Fruit fly (Drosophila melanogaster) whole organism, embryonic: ENCODE measurements around the gene Nep2.

ENCODE experiments used
- Asciz ChIP-seq: fragments of 200-800 bp; sonication (Bioruptor generic); optimal IDR thresholded peaks from 2 replicates; lab custom pipeline; 2017; ENCODE audit warnings: missing biosample characterization, mild to moderate bottlenecking, missing genetic modification characterization, missing genetic modification reagents
- BtbVII ChIP-seq: fragments of 200-800 bp; sonication (Bioruptor generic); optimal IDR thresholded peaks from 3 replicates; lab custom pipeline; 2017; ENCODE audit warnings: missing biosample characterization, mild to moderate bottlenecking, missing genetic modification characterization
- CG10209 ChIP-seq: fragments of 200-800 bp; sonication (Bioruptor generic); optimal IDR thresholded peaks from 3 replicates; lab custom pipeline; 2017; ENCODE audit warnings: missing biosample characterization, mild to moderate bottlenecking, missing genetic modification characterization, missing genetic modification reagents
- CG1024 ChIP-seq: fragments of 200-800 bp; sonication (Bioruptor generic); IDR thresholded peaks from 2 replicates; pipeline ENCODE4 v1.3.6; 2022; ENCODE audit warnings: missing biosample characterization, missing genetic modification characterization
- CG10267 ChIP-seq: fragments of 200-800 bp; sonication (Bioruptor generic); optimal IDR thresholded peaks from 2 replicates; lab custom pipeline; 2018; ENCODE audit warnings: missing biosample characterization, mild to moderate bottlenecking, missing genetic modification characterization, moderate library complexity
- CG10431 ChIP-seq: fragments of 200-800 bp; sonication (Bioruptor generic); optimal IDR thresholded peaks from 3 replicates; lab custom pipeline; 2018; ENCODE audit warnings: missing biosample characterization, mild to moderate bottlenecking, missing genetic modification characterization
- CG10979 ChIP-seq: fragments of 200-800 bp; sonication (Bioruptor generic); optimal IDR thresholded peaks from 2 replicates; lab custom pipeline; 2018; ENCODE audit warnings: missing biosample characterization, mild to moderate bottlenecking, missing genetic modification characterization, moderate library complexity
- CG11695 ChIP-seq: fragments of 200-800 bp; sonication (Bioruptor generic); IDR thresholded peaks from 3 replicates; pipeline ENCODE4 v1.3.6; 2022; ENCODE audit warnings: missing biosample characterization, missing genetic modification characterization
- CG13287 ChIP-seq: fragments of 200-800 bp; sonication (Bioruptor generic); IDR thresholded peaks from 2 replicates; pipeline ENCODE4 v1.3.6; 2022; ENCODE audit warnings: missing biosample characterization, missing genetic modification characterization; ENCODE audit not compliant: partially characterized antibody
- CG13775 ChIP-seq: fragments of 200-800 bp; sonication (Bioruptor generic); optimal IDR thresholded peaks from 3 replicates; lab custom pipeline; 2017; ENCODE audit warnings: missing biosample characterization, mild to moderate bottlenecking, missing genetic modification characterization
- CG14860 ChIP-seq: fragments of 200-800 bp; sonication (Bioruptor generic); IDR thresholded peaks from 3 replicates; pipeline ENCODE4 v1.3.6; 2022; ENCODE audit warnings: missing biosample characterization, missing genetic modification characterization; ENCODE audit not compliant: partially characterized antibody
- CG1529 ChIP-seq: fragments of 200-800 bp; sonication (Bioruptor generic); optimal IDR thresholded peaks from 3 replicates; lab custom pipeline; 2018; ENCODE audit warnings: missing biosample characterization, missing genetic modification characterization
- CG17359 ChIP-seq: fragments of 200-800 bp; sonication (Bioruptor generic); optimal IDR thresholded peaks from 3 replicates; lab custom pipeline; 2018; ENCODE audit warnings: missing biosample characterization, mild to moderate bottlenecking, missing genetic modification characterization, moderate library complexity
- CG18619 ChIP-seq: fragments of 200-800 bp; sonication (Bioruptor generic); optimal IDR thresholded peaks from 3 replicates; lab custom pipeline; 2017; ENCODE audit warnings: missing biosample characterization, mild to moderate bottlenecking, missing genetic modification characterization
- CG2678 ChIP-seq: fragments of 200-800 bp; sonication (Bioruptor generic); optimal IDR thresholded peaks from 3 replicates; lab custom pipeline; 2019; ENCODE audit warnings: missing biosample characterization, mild to moderate bottlenecking, missing genetic modification characterization, moderate library complexity
- CG30431 ChIP-seq: fragments of 200-800 bp; sonication (Bioruptor generic); optimal IDR thresholded peaks from 2 replicates; lab custom pipeline; 2017; ENCODE audit warnings: missing biosample characterization, missing genetic modification characterization
- CG3065 ChIP-seq: fragments of 200-800 bp; sonication (Bioruptor generic); optimal IDR thresholded peaks from 2 replicates; lab custom pipeline; 2016; ENCODE audit warnings: missing biosample characterization, missing genetic modification characterization
- CG3995 ChIP-seq: fragments of 200-800 bp; sonication (Bioruptor generic); optimal IDR thresholded peaks from 3 replicates; lab custom pipeline; 2016; ENCODE audit warnings: missing biosample characterization, missing genetic modification characterization
- CG4820 ChIP-seq: fragments of 200-800 bp; sonication (Bioruptor generic); optimal IDR thresholded peaks from 3 replicates; lab custom pipeline; 2016; ENCODE audit warnings: missing biosample characterization, missing genetic modification characterization
- D19B ChIP-seq: fragments of 200-800 bp; sonication (Bioruptor generic); optimal IDR thresholded peaks from 2 replicates; lab custom pipeline; 2017; ENCODE audit warnings: missing biosample characterization, mild to moderate bottlenecking, missing genetic modification characterization
- HLH4C ChIP-seq: fragments of 200-800 bp; sonication (Bioruptor generic); IDR thresholded peaks from 3 replicates; pipeline ENCODE4 v1.3.6; 2022; ENCODE audit warnings: missing biosample characterization, missing genetic modification characterization; ENCODE audit not compliant: partially characterized antibody
- Rx ChIP-seq: fragments of 200-800 bp; sonication (Bioruptor generic); IDR thresholded peaks from 2 replicates; pipeline ENCODE4 v1.3.6; 2022; ENCODE audit warnings: missing biosample characterization, missing genetic modification characterization
- Sox100B ChIP-seq: fragments of 200-800 bp; sonication (Bioruptor generic); optimal IDR thresholded peaks from 3 replicates; lab custom pipeline; 2018; ENCODE audit warnings: missing biosample characterization, mild to moderate bottlenecking, missing genetic modification characterization
- Trl ChIP-seq, 3 experiments: fragments of >200 bp in 2 of 3; fragments of 200-800 bp in 1 of 3; sonication (Bioruptor generic) in 1 of 3; optimal IDR thresholded peaks; 2 replicates in 1 of 3; 3 replicates in 2 of 3; lab custom pipeline; 2016 to 2017; ENCODE audit warnings: missing biosample characterization in 1 of 3, missing genetic modification characterization in 1 of 3
- ac ChIP-seq: fragments of 200-800 bp; sonication (Bioruptor generic); optimal IDR thresholded peaks from 3 replicates; lab custom pipeline; 2017; ENCODE audit warnings: missing biosample characterization, mild to moderate bottlenecking, missing genetic modification characterization
- ase ChIP-seq: fragments of 200-800 bp; sonication (Bioruptor generic); IDR thresholded peaks from 3 replicates; pipeline ENCODE4 v1.3.6; 2022; ENCODE audit warnings: missing biosample characterization, missing genetic modification characterization
- ash1 ChIP-seq: fragments of 200-800 bp; sonication (Bioruptor generic); optimal IDR thresholded peaks from 2 replicates; lab custom pipeline; 2018; ENCODE audit warnings: missing biosample characterization, mild to moderate bottlenecking, missing genetic modification characterization
- az2 ChIP-seq: fragments of 200-800 bp; sonication (Bioruptor generic); optimal IDR thresholded peaks from 3 replicates; lab custom pipeline; 2016; ENCODE audit warnings: missing biosample characterization, missing genetic modification characterization
- bcd ChIP-seq: fragments of 200-800 bp; sonication (Bioruptor generic); optimal IDR thresholded peaks from 2 replicates; lab custom pipeline; 2017; ENCODE audit warnings: missing biosample characterization, mild to moderate bottlenecking, missing genetic modification characterization
- cato ChIP-seq: fragments of 200-800 bp; sonication (Bioruptor generic); optimal IDR thresholded peaks from 2 replicates; lab custom pipeline; 2016; ENCODE audit warnings: missing biosample characterization, missing genetic modification characterization, borderline replicate concordance
- crp ChIP-seq, 2 experiments: fragments of 200-800 bp; sonication (Bioruptor generic); optimal IDR thresholded peaks; 2 replicates in 1 of 2; 3 replicates in 1 of 2; lab custom pipeline; 2017; ENCODE audit warnings: missing biosample characterization in 2 of 2, missing genetic modification characterization in 2 of 2, mild to moderate bottlenecking in 1 of 2, moderate library complexity in 1 of 2
- dmrt99B ChIP-seq: fragments of 200-800 bp; sonication (Bioruptor generic); optimal IDR thresholded peaks from 2 replicates; lab custom pipeline; 2018; ENCODE audit warnings: missing biosample characterization, mild to moderate bottlenecking, missing genetic modification characterization, moderate library complexity
- dpn ChIP-seq, 2 experiments: fragments of 200-800 bp; sonication (Bioruptor generic); optimal IDR thresholded peaks; 3 replicates each; lab custom pipeline; 2016; ENCODE audit warnings: missing biosample characterization in 2 of 2, missing genetic modification characterization in 2 of 2
- fd96Cb ChIP-seq: fragments of 200-800 bp; sonication (Bioruptor generic); optimal IDR thresholded peaks from 2 replicates; lab custom pipeline; 2018; ENCODE audit warnings: missing biosample characterization, mild to moderate bottlenecking, missing genetic modification characterization, moderate library complexity
- grau ChIP-seq: fragments of 200-800 bp; optimal IDR thresholded peaks from 3 replicates; lab custom pipeline; 2019; ENCODE audit warnings: missing biosample characterization, mild to moderate bottlenecking, missing genetic modification characterization, moderate library complexity
- ham ChIP-seq: fragments of 200-800 bp; sonication (Bioruptor generic); IDR thresholded peaks from 2 replicates; pipeline ENCODE4 v1.3.6; 2022; ENCODE audit warnings: missing biosample characterization, missing genetic modification characterization
- inv ChIP-seq: fragments of 200-800 bp; sonication (Bioruptor generic); IDR thresholded peaks from 2 replicates; pipeline ENCODE4 v1.3.6; 2022; ENCODE audit warnings: missing biosample characterization, missing genetic modification characterization; ENCODE audit not compliant: partially characterized antibody
- klu ChIP-seq: fragments of 200-800 bp; sonication (Bioruptor generic); IDR thresholded peaks from 2 replicates; pipeline ENCODE4 v1.3.6; 2022; ENCODE audit warnings: missing biosample characterization, missing genetic modification characterization
- nerfin-2 ChIP-seq: fragments of 200-800 bp; sonication (Bioruptor generic); IDR thresholded peaks from 2 replicates; pipeline ENCODE4 v1.3.6; 2022; ENCODE audit warnings: missing biosample characterization, missing genetic modification characterization; ENCODE audit not compliant: partially characterized antibody
- nmo ChIP-seq: fragments of 200-800 bp; sonication (Bioruptor generic); optimal IDR thresholded peaks from 2 replicates; lab custom pipeline; 2018; ENCODE audit warnings: missing biosample characterization, mild to moderate bottlenecking, missing genetic modification characterization, moderate library complexity
- odd ChIP-seq: fragments of 200-800 bp; sonication (Bioruptor generic); optimal IDR thresholded peaks from 2 replicates; lab custom pipeline; 2017; ENCODE audit warnings: missing biosample characterization, mild to moderate bottlenecking, missing genetic modification characterization
- phol ChIP-seq: fragments of 200-800 bp; sonication (Bioruptor generic); optimal IDR thresholded peaks from 3 replicates; lab custom pipeline; 2018; ENCODE audit warnings: missing biosample characterization, mild to moderate bottlenecking, missing genetic modification characterization, moderate library complexity
- pum ChIP-seq: fragments of 200-800 bp; sonication (Bioruptor generic); optimal IDR thresholded peaks from 2 replicates; lab custom pipeline; 2016; ENCODE audit warnings: missing biosample characterization, missing genetic modification characterization
- stwl ChIP-seq: fragments of 200-800 bp; sonication (Bioruptor generic); optimal IDR thresholded peaks from 3 replicates; lab custom pipeline; 2018; ENCODE audit warnings: missing biosample characterization, mild to moderate bottlenecking, missing genetic modification characterization, moderate library complexity
- tin ChIP-seq: fragments of 200-800 bp; sonication (Bioruptor generic); optimal IDR thresholded peaks from 3 replicates; lab custom pipeline; 2016; ENCODE audit warnings: missing biosample characterization, missing genetic modification characterization
- unpg ChIP-seq: fragments of 200-800 bp; sonication (Bioruptor generic); optimal IDR thresholded peaks from 3 replicates; lab custom pipeline; 2018; ENCODE audit warnings: missing biosample characterization, mild to moderate bottlenecking, missing genetic modification characterization, moderate library complexity
- zfh1 ChIP-seq: fragments of 200-800 bp; sonication (Bioruptor generic); IDR thresholded peaks from 3 replicates; pipeline ENCODE4 v1.3.6; 2022; ENCODE audit warnings: missing biosample characterization, missing genetic modification characterization

Nep2 gene

DNA sequence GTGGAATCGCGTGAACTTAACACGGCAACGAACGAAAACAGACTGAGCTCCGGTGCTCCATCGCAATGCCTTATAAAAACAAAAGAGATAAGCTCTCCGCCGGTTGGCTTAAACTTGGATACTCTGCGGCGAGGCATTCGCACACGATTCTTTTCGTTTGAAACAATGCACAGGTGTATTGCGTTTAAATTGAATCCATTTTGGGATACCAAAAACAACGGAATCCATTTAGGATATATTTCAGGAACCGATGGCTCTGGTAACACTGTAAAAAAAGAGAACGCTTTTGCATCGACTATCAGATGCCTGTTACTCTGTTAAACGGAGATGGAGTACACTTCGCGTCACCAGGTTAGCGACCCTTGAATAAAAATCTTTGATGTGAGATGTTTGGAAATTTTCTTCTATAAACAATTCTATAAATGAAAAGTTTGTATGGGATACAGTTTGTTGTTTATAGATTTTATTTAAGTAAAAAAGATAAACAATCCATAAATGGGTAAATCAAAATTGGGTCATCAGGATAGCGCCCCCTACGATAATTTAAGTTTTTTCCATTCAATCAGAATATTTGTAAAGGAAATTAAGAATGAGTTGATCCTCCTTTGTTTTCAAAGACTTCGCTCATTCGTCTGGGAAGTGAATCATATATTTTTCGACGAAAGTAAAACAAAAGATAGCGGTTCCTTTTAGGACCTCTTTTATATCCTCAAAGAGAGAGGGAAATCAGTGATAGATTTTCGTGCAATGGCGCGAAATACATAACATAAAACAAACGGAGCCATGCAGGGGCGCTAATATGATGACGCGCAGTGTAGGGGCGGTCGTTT lies at the start of gene Nep2:
Gene Nep2 (minus strand): TSS at position 51 of the 830 bp plus-strand sequence.
- TF ChIP-seq nerfin-2 = peak; percentile 61
- no peak for TF ChIP-seq CG30431 (GFP tag; lab: Kevin White, UChicago)
- peak; percentile 23; the same call in 1 of the 2 replicates for TF ChIP-seq CG13287 (GFP tag; lab: Robert Waterston, UW)
- peak; percentile 90 for TF ChIP-seq HLH4C (GFP tag; lab: Robert Waterston, UW)
- peak; percentile 60 for TF ChIP-seq CG2678 (tag; lab: Kevin White, UChicago)
- TF ChIP-seq grau (tag; lab: Kevin White, UChicago) = peak; percentile 16
- peak; percentile 28 for TF ChIP-seq fd96Cb (tag; lab: Kevin White, UChicago)
- no peak for TF ChIP-seq ase (GFP tag; lab: Robert Waterston, UW)
- TF ChIP-seq CG14860 = peak; percentile 76
- TF ChIP-seq CG10267 (tag; lab: Kevin White, UChicago) = peak; percentile 9
- peak; percentile 65 for TF ChIP-seq Sox100B (GFP tag; lab: Kevin White, UChicago)
- TF ChIP-seq CG4820 = no peak
- TF ChIP-seq D19B (GFP tag; lab: Kevin White, UChicago) = peak; percentile 64
- TF ChIP-seq CG1529 (GFP tag; lab: Kevin White, UChicago) = no peak
- no peak for TF ChIP-seq ash1 (GFP tag; lab: Kevin White, UChicago)
- peak; percentile 2 for TF ChIP-seq cato
- peak; percentile 1 for TF ChIP-seq tin (GFP tag; lab: Kevin White, UChicago)
- no peak for TF ChIP-seq CG1024 (GFP tag; lab: Robert Waterston, UW)
- TF ChIP-seq Asciz = peak; percentile 31
- TF ChIP-seq bcd (GFP tag; lab: Kevin White, UChicago) = peak; percentile 37
- TF ChIP-seq stwl (tag; lab: Kevin White, UChicago) = peak; percentile 70
- TF ChIP-seq phol (tag; lab: Kevin White, UChicago) = peak; percentile 34
- peak; percentile 37 for TF ChIP-seq CG13775 (GFP tag; lab: Kevin White, UChicago)
- peak in 1 of 2 experiments; percentile 15 for TF ChIP-seq dpn (GFP tag; optimal IDR thresholded peaks at IDR 0.05; lab: Kevin White, UChicago)
- TF ChIP-seq CG11695 (GFP tag; lab: Robert Waterston, UW) = 0 out of 3 replicates have a peak, but pooled peaks have one; percentile 5
- peak; percentile 55 for TF ChIP-seq nmo (GFP tag; lab: Kevin White, UChicago)
- no peak for TF ChIP-seq ham (GFP tag; lab: Robert Waterston, UW)
- TF ChIP-seq Rx (GFP tag; lab: Robert Waterston, UW) = no peak
- peak; percentile 47 for TF ChIP-seq CG10979
- TF ChIP-seq unpg (GFP tag; lab: Kevin White, UChicago) = no peak
- TF ChIP-seq CG3065 (GFP tag; lab: Kevin White, UChicago) = no peak
- TF ChIP-seq odd (GFP tag; lab: Kevin White, UChicago) = peak; percentile 16
- TF ChIP-seq pum (GFP tag; lab: Kevin White, UChicago) = no peak
- TF ChIP-seq klu (GFP tag; lab: Robert Waterston, UW) = no peak
- TF ChIP-seq BtbVII (GFP tag; lab: Kevin White, UChicago) = peak; percentile 20
- no peak for TF ChIP-seq crp (GFP tag; optimal IDR thresholded peaks at IDR 0.05; lab: Kevin White, UChicago)
- TF ChIP-seq CG10431 (GFP tag; lab: Kevin White, UChicago) = no peak
- peak; percentile 63 for TF ChIP-seq inv
- peak; percentile 48 for TF ChIP-seq dmrt99B (tag; lab: Kevin White, UChicago)
- TF ChIP-seq ac (GFP tag; lab: Kevin White, UChicago) = no peak
- 0 out of 3 replicates have a peak, but pooled peaks have one; percentile 26 for TF ChIP-seq zfh1 (GFP tag; lab: Robert Waterston, UW)
- peak; percentile 33 for TF ChIP-seq CG10209 (GFP tag; lab: Kevin White, UChicago)
- TF ChIP-seq CG3995 = no peak
- TF ChIP-seq CG17359 (tag; lab: Kevin White, UChicago) = no peak
- TF ChIP-seq Trl (optimal IDR thresholded peaks at IDR 0.05; lab: Kevin White, UChicago) = no peak
- no peak for TF ChIP-seq Trl (GFP tag; optimal IDR thresholded peaks at IDR 0.05; lab: Kevin White, UChicago)
- TF ChIP-seq CG18619 (GFP tag; lab: Kevin White, UChicago) = peak; percentile 36
- TF ChIP-seq az2 (GFP tag; lab: Kevin White, UChicago) = no peak
